Fruit fly (Drosophila melanogaster) whole organism: Measurements from ENCODE around the gene CG9150.

Experiments used
- CG8478 ChIP-seq: fragments of >200 bp; optimal IDR thresholded peaks from 2 replicates; lab custom pipeline; 2018; ENCODE audit warnings: inconsistent platforms
- Dll ChIP-seq: fragments of >200 bp; optimal IDR thresholded peaks from 2 replicates; lab custom pipeline; 2017
- psq ChIP-seq: fragments of >200 bp; optimal IDR thresholded peaks from 2 replicates; lab custom pipeline; 2017

dm6 chr2L:6050575-6050974 lies 17.8 kb downstream of the CG9150 start, which contains the start of gene CG9135:
- no peak for TF ChIP-seq CG8478
- TF ChIP-seq psq, result no peak
- no peak for TF ChIP-seq Dll (lab: Kevin White, UChicago)
